Fruit fly (Drosophila melanogaster): ENCODE measurements around the gene Gnpnat.

The Gnpnat gene

DNA sequence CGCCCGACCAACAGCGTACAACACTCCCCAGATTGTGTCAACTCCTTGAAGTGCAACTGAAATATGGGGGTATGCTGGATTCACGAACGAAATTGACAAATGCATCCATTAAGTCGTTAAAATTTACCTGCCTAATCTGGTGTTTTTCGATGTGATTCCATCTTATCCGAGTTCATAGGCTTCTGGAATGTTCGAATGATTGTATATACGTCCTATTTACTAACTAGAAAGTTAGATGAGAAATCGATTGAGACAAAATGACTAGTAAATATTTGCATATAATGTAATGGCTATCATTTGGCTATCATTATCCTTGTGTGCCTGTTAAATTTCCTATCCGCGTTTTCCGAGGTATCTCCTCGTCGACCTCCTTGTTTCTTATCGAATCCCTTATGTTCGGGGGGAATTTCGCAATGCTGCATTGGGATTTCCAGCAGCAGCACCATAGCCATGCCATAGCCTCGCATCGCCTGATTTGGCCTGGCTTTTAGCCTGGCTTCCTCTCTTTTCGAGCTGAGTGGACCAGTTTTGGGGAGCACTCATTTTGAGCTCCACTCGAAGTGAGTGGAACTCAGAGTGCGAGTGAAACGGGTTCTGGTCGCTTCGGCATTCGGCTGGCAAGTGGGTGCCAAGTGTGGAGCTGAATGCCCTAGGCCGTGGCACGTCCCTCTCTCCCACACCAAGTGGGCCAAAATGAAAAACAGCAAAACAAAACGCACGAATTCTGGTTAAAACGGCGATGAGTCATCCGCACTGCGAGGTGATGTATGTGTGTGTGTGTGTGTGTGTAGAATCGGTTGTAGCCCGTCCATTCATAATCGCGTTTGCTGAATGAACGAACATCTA lies 40.3 kb downstream of the Gnpnat start:
- peak; percentile 53 for TF ChIP-seq br (GFP tag; optimal IDR thresholded peaks at IDR 0.05)
- peak; percentile 49 for TF ChIP-seq Jra (GFP tag; optimal IDR thresholded peaks at IDR 0.05)
- no peak for TF ChIP-seq dsf (GFP tag; optimal IDR thresholded peaks at IDR 0.05; ENCODE audit: borderline replicate concordance)
- no peak for TF ChIP-seq sv (GFP tag; optimal IDR thresholded peaks at IDR 0.05)
- peak; percentile 34 for TF ChIP-seq psq (GFP tag; optimal IDR thresholded peaks at IDR 0.05)
- TF ChIP-seq fru (GFP tag; optimal IDR thresholded peaks at IDR 0.05), result peak; percentile 54
- peak; percentile 86 for TF ChIP-seq woc (GFP tag; optimal IDR thresholded peaks at IDR 0.05)
- TF ChIP-seq Dfd (GFP tag; optimal IDR thresholded peaks at IDR 0.05), result peak; percentile 57
- no peak for TF ChIP-seq sage (GFP tag; optimal IDR thresholded peaks at IDR 0.05)
- no peak for TF ChIP-seq CG32264 (GFP tag; optimal IDR thresholded peaks at IDR 0.05)
- TF ChIP-seq Mio (GFP tag; optimal IDR thresholded peaks at IDR 0.05), result no peak
- TF ChIP-seq dl (GFP tag; optimal IDR thresholded peaks at IDR 0.05; ENCODE audit: insufficient read depth in 1 of 2, partially characterized antibody in 2 of 2), result no peak
- no peak for TF ChIP-seq usp (GFP tag; optimal IDR thresholded peaks at IDR 0.05)
- TF ChIP-seq CG9705 (GFP tag; optimal IDR thresholded peaks at IDR 0.05), result no peak
- no peak for TF ChIP-seq Rel (GFP tag; optimal IDR thresholded peaks at IDR 0.05)
- peak; percentile 83 for TF ChIP-seq Rel (tag; optimal IDR thresholded peaks at IDR 0.05)
- no peak for TF ChIP-seq Abd-B (GFP tag; optimal IDR thresholded peaks at IDR 0.05)
- no peak for TF ChIP-seq lola (GFP tag; optimal IDR thresholded peaks at IDR 0.05)
- no peak for TF ChIP-seq Vsx2 (GFP tag; optimal IDR thresholded peaks at IDR 0.05; ENCODE audit: partially characterized antibody)
- TF ChIP-seq Hr78 (GFP tag; optimal IDR thresholded peaks at IDR 0.05), result no peak
- TF ChIP-seq brk (GFP tag; optimal IDR thresholded peaks at IDR 0.05), result peak; percentile 0
- TF ChIP-seq Hr83 (GFP tag; optimal IDR thresholded peaks at IDR 0.05; ENCODE audit: poor library complexity, severe bottlenecking), result no peak
- no peak for TF ChIP-seq tai (GFP tag; optimal IDR thresholded peaks at IDR 0.05)
- TF ChIP-seq Hnf4 (GFP tag; optimal IDR thresholded peaks at IDR 0.05), result no peak
- TF ChIP-seq OdsH (GFP tag; optimal IDR thresholded peaks at IDR 0.05), result peak; percentile 29
- no peak for TF ChIP-seq Myc (optimal IDR thresholded peaks at IDR 0.05)
- no peak for TF ChIP-seq N (GFP tag; optimal IDR thresholded peaks at IDR 0.05)
- TF ChIP-seq dmrt93B (GFP tag; optimal IDR thresholded peaks at IDR 0.05), result peak; percentile 14
- no peak for TF ChIP-seq jim (GFP tag; optimal IDR thresholded peaks at IDR 0.05)
- TF ChIP-seq GATAd (GFP tag; optimal IDR thresholded peaks at IDR 0.05), result no peak
- peak; percentile 33 for TF ChIP-seq h (GFP tag; optimal IDR thresholded peaks at IDR 0.05)
- TF ChIP-seq HLH106 (tag; optimal IDR thresholded peaks at IDR 0.05), result peak; percentile 28
- TF ChIP-seq Dif (GFP tag; optimal IDR thresholded peaks at IDR 0.05; ENCODE audit: partially characterized antibody), result no peak
- TF ChIP-seq foxo (GFP tag; optimal IDR thresholded peaks at IDR 0.05), result peak in 1 of 2 experiments; percentile 45
- peak; percentile 38 for TF ChIP-seq pan (optimal IDR thresholded peaks at IDR 0.05)
- no peak for TF ChIP-seq CrebA (GFP tag; optimal IDR thresholded peaks at IDR 0.05; ENCODE audit: borderline replicate concordance)
- peak; percentile 17 for TF ChIP-seq Sp1 (GFP tag; optimal IDR thresholded peaks at IDR 0.05)
- peak; percentile 41 for TF ChIP-seq rgr (GFP tag; optimal IDR thresholded peaks at IDR 0.05)
- peak; percentile 39 for TF ChIP-seq ey (GFP tag; optimal IDR thresholded peaks at IDR 0.05)

dm6 chr3R:29778985-29779298 lies 40.9 kb downstream of the Gnpnat start:
- TF ChIP-seq br (GFP tag; optimal IDR thresholded peaks at IDR 0.05) (no peak), foxo (GFP tag; optimal IDR thresholded peaks at IDR 0.05) (peak in 1 of 2 experiments; percentile 6)
